Comparison of ENCODE assay signal across 7 worm cellular contexts in the genomic region with DNA sequence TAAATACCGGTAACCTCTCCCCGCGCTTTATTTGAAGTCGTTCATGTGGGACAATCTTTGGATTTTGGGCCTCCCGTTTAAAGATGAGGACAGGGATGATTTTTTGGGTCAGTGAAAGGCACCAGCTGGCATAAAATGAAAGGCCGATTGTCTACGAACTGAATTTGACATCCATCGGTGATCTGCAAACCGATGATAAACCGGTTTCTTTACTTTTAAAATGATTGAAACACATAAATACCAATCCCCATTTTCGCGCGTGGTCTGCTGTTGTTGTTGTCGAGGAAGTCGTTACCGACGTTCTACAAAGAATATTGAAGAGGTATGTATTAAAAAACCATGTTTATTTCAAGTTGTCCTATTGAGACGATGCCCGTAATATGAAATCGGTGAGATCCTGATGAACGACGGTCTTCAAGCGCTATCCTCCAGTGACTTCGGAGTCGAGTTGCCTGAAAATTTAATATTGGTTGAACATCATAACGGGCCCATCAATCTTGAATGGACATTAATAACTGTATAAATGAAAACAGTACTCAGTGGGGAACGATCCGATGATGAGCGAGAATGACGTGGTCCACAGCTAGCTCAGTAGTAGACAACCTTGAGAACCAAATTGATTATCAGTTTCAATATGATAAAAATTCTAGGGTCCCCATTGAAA.
A peak's percentile ranks its signal among the peaks of the same experiment; 100 is the strongest.
TF ChIP-seq lines count a peak whose summit lies in the region.

No protein-coding gene starts in this region.

TF ChIP-seq in whole organism, L1 larva, 84 proteins besides CTCF, POLR2A, EP300 and RAD21 (continues in another document):
- TF ChIP-seq ceh-8 (GFP tag; optimal IDR thresholded peaks at IDR 0.05; lab: Kevin White, UChicago) = no peak
- peak; percentile 14; the same call in 1 of the 2 replicates for TF ChIP-seq isw-1 (GFP tag; IDR thresholded peaks at IDR 0.05; lab: Robert Waterston, UW)
- TF ChIP-seq nhr-19 (GFP tag; conservative IDR thresholded peaks at IDR 0.05; lab: Robert Waterston, UW) = 0 out of 2 replicates have a peak, but pooled peaks have one; percentile 25
- TF ChIP-seq vab-15 (tag; optimal IDR thresholded peaks at IDR 0.05; lab: Kevin White, UChicago) = no peak
- no peak for TF ChIP-seq grh-1 (GFP tag; IDR thresholded peaks at IDR 0.05; lab: Robert Waterston, UW)
- TF ChIP-seq hlh-17 (GFP tag; optimal IDR thresholded peaks at IDR 0.05; lab: Kevin White, UChicago; ENCODE audit: borderline replicate concordance) = no peak
- no peak for TF ChIP-seq sox-4 (tag; optimal IDR thresholded peaks at IDR 0.05; lab: Kevin White, UChicago)
- TF ChIP-seq aha-1 (tag; optimal IDR thresholded peaks at IDR 0.05; lab: Kevin White, UChicago) = no peak
- no peak for TF ChIP-seq unc-30 (tag; optimal IDR thresholded peaks at IDR 0.05; lab: Kevin White, UChicago)
- no peak for TF ChIP-seq efl-1 (optimal IDR thresholded peaks at IDR 0.05; lab: Kevin White, UChicago)
- peak in 1 of 2 experiments; percentile 93 for TF ChIP-seq efl-1 (GFP tag; optimal IDR thresholded peaks at IDR 0.05 in 1 of 2; lab: Kevin White, UChicago)

TF ChIP-seq in whole organism, L2 larva, 48 proteins besides CTCF, POLR2A, EP300 and RAD21:
- TF ChIP-seq lin-11 (tag; optimal IDR thresholded peaks at IDR 0.05; lab: Kevin White, UChicago) (no peak), aly-2 (tag; optimal IDR thresholded peaks at IDR 0.05; lab: Kevin White, UChicago) (no peak), gmeb-1 (tag; optimal IDR thresholded peaks at IDR 0.05; lab: Kevin White, UChicago) (peak; percentile 29), ztf-1 (GFP tag; conservative IDR thresholded peaks at IDR 0.05; lab: Robert Waterston, UW) (no peak), dmd-4 (tag; optimal IDR thresholded peaks at IDR 0.05; lab: Kevin White, UChicago) (no peak), lsy-2 (tag; optimal IDR thresholded peaks at IDR 0.05; lab: Kevin White, UChicago) (peak in 1 of 2 experiments; percentile 17), unc-55 (GFP tag; optimal IDR thresholded peaks at IDR 0.05; lab: Kevin White, UChicago) (peak; percentile 1), nhr-25 (tag; optimal IDR thresholded peaks at IDR 0.05; lab: Kevin White, UChicago) (no peak), ztf-4 (tag; optimal IDR thresholded peaks at IDR 0.05; lab: Kevin White, UChicago) (peak; percentile 27), ama-1 (optimal IDR thresholded peaks at IDR 0.05; lab: Kevin White, UChicago) (peak; percentile 75), blmp-1 (tag; optimal IDR thresholded peaks at IDR 0.05; lab: Kevin White, UChicago; ENCODE audit: insufficient read depth) (no peak)

TF ChIP-seq in whole organism, L3 larva, 47 proteins besides CTCF, POLR2A, EP300 and RAD21:
- TF ChIP-seq lin-39 (tag; optimal IDR thresholded peaks at IDR 0.05; lab: Kevin White, UChicago) (peak; percentile 34), pha-4 (tag; optimal IDR thresholded peaks at IDR 0.05; lab: Kevin White, UChicago) (peak; percentile 17), ama-1 (optimal IDR thresholded peaks at IDR 0.05; lab: Kevin White, UChicago) (peak; percentile 42), nhr-43 (tag; optimal IDR thresholded peaks at IDR 0.05; lab: Kevin White, UChicago; ENCODE audit: poor library complexity, severe bottlenecking) (peak; percentile 25), snpc-4 (tag; optimal IDR thresholded peaks at IDR 0.05; lab: Kevin White, UChicago) (no peak), pqm-1 (tag; optimal IDR thresholded peaks at IDR 0.05; lab: Kevin White, UChicago) (no peak)

TF ChIP-seq in whole organism, L4 larva, 104 proteins besides CTCF, POLR2A, EP300 and RAD21 (continues in another document):
- TF ChIP-seq arid-1 (GFP tag; conservative IDR thresholded peaks at IDR 0.05; lab: Robert Waterston, UW) (peak; percentile 48; the same call in 1 of the 2 replicates), F44E2.7 (GFP tag; IDR thresholded peaks at IDR 0.05; lab: Robert Waterston, UW) (no peak), zfp-2 (tag; optimal IDR thresholded peaks at IDR 0.05; lab: Kevin White, UChicago) (no peak), nhr-48 (tag; optimal IDR thresholded peaks at IDR 0.05; lab: Kevin White, UChicago) (no peak), nhr-28 (tag; optimal IDR thresholded peaks at IDR 0.05; lab: Kevin White, UChicago) (no peak), ceh-62 (tag; optimal IDR thresholded peaks at IDR 0.05; lab: Kevin White, UChicago) (no peak), D1046.2 (GFP tag; IDR thresholded peaks at IDR 0.05; lab: Robert Waterston, UW) (peak; percentile 81), lsy-2 (tag; optimal IDR thresholded peaks at IDR 0.05; lab: Kevin White, UChicago) (no peak), ZK337.2 (GFP tag; IDR thresholded peaks at IDR 0.05; lab: Robert Waterston, UW) (no peak), fos-1 (tag; optimal IDR thresholded peaks at IDR 0.05; lab: Kevin White, UChicago) (peak; percentile 37), zag-1 (tag; optimal IDR thresholded peaks at IDR 0.05; lab: Kevin White, UChicago) (no peak), ceh-32 (tag; optimal IDR thresholded peaks at IDR 0.05; lab: Kevin White, UChicago; ENCODE audit: poor library complexity) (no peak), nhr-237 (tag; optimal IDR thresholded peaks at IDR 0.05; lab: Kevin White, UChicago) (no peak), daf-16 (GFP tag; optimal IDR thresholded peaks at IDR 0.05; lab: Kevin White, UChicago) (no peak), daf-16 (tag; optimal IDR thresholded peaks at IDR 0.05; lab: Kevin White, UChicago) (no peak)

TF ChIP-seq in whole organism, early embryonic, 17 proteins besides CTCF, POLR2A, EP300 and RAD21:
- TF ChIP-seq tbx-37 (GFP tag; conservative IDR thresholded peaks at IDR 0.05; lab: Robert Waterston, UW) (no peak), tbx-11 (GFP tag; IDR thresholded peaks at IDR 0.05; lab: Robert Waterston, UW) (0 out of 2 replicates have a peak, but pooled peaks have one; percentile 46), scrt-1 (GFP tag; IDR thresholded peaks at IDR 0.05; lab: Robert Waterston, UW) (no peak), pes-1 (GFP tag; IDR thresholded peaks at IDR 0.05; lab: Robert Waterston, UW) (peak; percentile 56; the same call in 1 of the 2 replicates), F13C5.2 (tag; optimal IDR thresholded peaks at IDR 0.05; lab: Kevin White, UChicago) (no peak), sea-1 (GFP tag; conservative IDR thresholded peaks at IDR 0.05; lab: Robert Waterston, UW) (no peak), ceh-13 (GFP tag; optimal IDR thresholded peaks at IDR 0.05; lab: Kevin White, UChicago) (no peak), aly-1 (tag; optimal IDR thresholded peaks at IDR 0.05; lab: Kevin White, UChicago) (no peak), ama-1 (optimal IDR thresholded peaks at IDR 0.05; lab: Kevin White, UChicago) (peak; percentile 6), tra-4 (tag; optimal IDR thresholded peaks at IDR 0.05; lab: Kevin White, UChicago) (no peak), ceh-36 (tag; optimal IDR thresholded peaks at IDR 0.05; lab: Kevin White, UChicago) (no peak)

TF ChIP-seq in whole organism, midembryonic, 9 proteins besides CTCF, POLR2A, EP300 and RAD21:
- no peak for TF ChIP-seq med-1 (GFP tag; optimal IDR thresholded peaks at IDR 0.05; lab: Kevin White, UChicago; ENCODE audit: insufficient read depth)
- TF ChIP-seq tab-1 (GFP tag; IDR thresholded peaks at IDR 0.05; lab: Robert Waterston, UW) = 0 out of 2 replicates have a peak, but pooled peaks have one; percentile 4
- TF ChIP-seq ztf-23 (GFP tag; IDR thresholded peaks at IDR 0.05; lab: Robert Waterston, UW) = 0 out of 2 replicates have a peak, but pooled peaks have one; percentile 45
- 0 out of 2 replicates have a peak, but pooled peaks have one; percentile 11 for TF ChIP-seq T22C8.4 (GFP tag; IDR thresholded peaks at IDR 0.05; lab: Robert Waterston, UW)

TF ChIP-seq in whole organism, young adult, 124 proteins besides CTCF, POLR2A, EP300 and RAD21 (continues in another document):
- TF ChIP-seq die-1 (tag; optimal IDR thresholded peaks at IDR 0.05; lab: Kevin White, UChicago) (no peak), ceh-91 (GFP tag; IDR thresholded peaks at IDR 0.05; lab: Robert Waterston, UW) (peak; percentile 60; the same call in 1 of the 2 replicates), Y79H2A.3 (GFP tag; conservative IDR thresholded peaks at IDR 0.05; lab: Robert Waterston, UW) (peak; percentile 91), aptf-2 (GFP tag; conservative IDR thresholded peaks at IDR 0.05; lab: Robert Waterston, UW) (no peak), mcd-1 (GFP tag; IDR thresholded peaks at IDR 0.05; lab: Robert Waterston, UW) (0 out of 2 replicates have a peak, but pooled peaks have one; percentile 44), Y95B8A.8 (GFP tag; IDR thresholded peaks at IDR 0.05; lab: Robert Waterston, UW) (peak; percentile 82), xnd-1 (tag; optimal IDR thresholded peaks at IDR 0.05; lab: Kevin White, UChicago) (no peak), lin-35 (GFP tag; optimal IDR thresholded peaks at IDR 0.05; lab: Kevin White, UChicago) (no peak), tlf-1 (GFP tag; optimal IDR thresholded peaks at IDR 0.05; lab: Kevin White, UChicago) (peak; percentile 34), bed-1 (GFP tag; IDR thresholded peaks at IDR 0.05; lab: Robert Waterston, UW) (0 out of 2 replicates have a peak, but pooled peaks have one; percentile 8), fkh-3 (tag; optimal IDR thresholded peaks at IDR 0.05; lab: Kevin White, UChicago) (no peak), attf-6 (GFP tag; IDR thresholded peaks at IDR 0.05; lab: Robert Waterston, UW) (peak; percentile 33), ztf-18 (tag; optimal IDR thresholded peaks at IDR 0.05; lab: Kevin White, UChicago) (no peak), B0336.3 (GFP tag; IDR thresholded peaks at IDR 0.05; lab: Robert Waterston, UW) (peak; percentile 8; the same call in 1 of the 2 replicates), Y67H2A.10 (GFP tag; conservative IDR thresholded peaks at IDR 0.05; lab: Robert Waterston, UW) (no peak; the same call in 1 of the 2 replicates), ama-1 (optimal IDR thresholded peaks at IDR 0.05; lab: Kevin White, UChicago) (peak; percentile 85), ama-1 (GFP tag; optimal IDR thresholded peaks at IDR 0.05; lab: Kevin White, UChicago) (peak in 1 of 2 experiments; percentile 45), bed-2 (GFP tag; IDR thresholded peaks at IDR 0.05; lab: Robert Waterston, UW) (no peak), K12H6.12 (tag; optimal IDR thresholded peaks at IDR 0.05; lab: Kevin White, UChicago) (no peak), chd-7 (tag; optimal IDR thresholded peaks at IDR 0.05; lab: Kevin White, UChicago) (no peak), unc-130 (GFP tag; optimal IDR thresholded peaks at IDR 0.05; lab: Kevin White, UChicago) (no peak), let-607 (tag; optimal IDR thresholded peaks at IDR 0.05; lab: Kevin White, UChicago) (no peak), ceh-27 (GFP tag; optimal IDR thresholded peaks at IDR 0.05; lab: Kevin White, UChicago) (no peak), egrh-3 (GFP tag; IDR thresholded peaks at IDR 0.05; lab: Robert Waterston, UW) (peak; percentile 31; the same call in 1 of the 2 replicates), zim-3 (tag; optimal IDR thresholded peaks at IDR 0.05; lab: Kevin White, UChicago) (no peak), hlh-26 (GFP tag; conservative IDR thresholded peaks at IDR 0.05; lab: Robert Waterston, UW) (no peak), attf-3 (GFP tag; conservative IDR thresholded peaks at IDR 0.05; lab: Robert Waterston, UW) (0 out of 2 replicates have a peak, but pooled peaks have one; percentile 40), snpc-1.1 (tag; optimal IDR thresholded peaks at IDR 0.05; lab: Kevin White, UChicago; ENCODE audit: insufficient read depth) (peak; percentile 15)
